Worm (Caenorhabditis elegans): ENCODE results near the gene nhr-233.

The nhr-233 gene

ce11 chrV:16570697-16571096 lies at the start of gene nhr-233:
nhr-233 (minus strand) TSS chrV:16570797.
- TF ChIP-seq W03F9.2 (tag; optimal IDR thresholded peaks at IDR 0.05) (no peak), him-1 (tag; optimal IDR thresholded peaks at IDR 0.05) (no peak), dao-5 (tag; optimal IDR thresholded peaks at IDR 0.05) (no peak)

ce11 chrV:16617462-16617861 lies 46.9 kb upstream of the nhr-233 start, which contains the start of gene Y70C5A.4:
Y70C5A.4 (plus strand) TSS chrV:16617762.
- TF ChIP-seq dao-5 (tag; optimal IDR thresholded peaks at IDR 0.05) (no peak), him-1 (tag; optimal IDR thresholded peaks at IDR 0.05) (no peak), W03F9.2 (tag; optimal IDR thresholded peaks at IDR 0.05) (no peak)

ce11 chrV:16610791-16611385 lies 40.3 kb upstream of the nhr-233 start, which contains the start of gene srw-54:
srw-54 (plus strand) TSS chrV:16611335.
- no peak for TF ChIP-seq W03F9.2 (tag; optimal IDR thresholded peaks at IDR 0.05)
- TF ChIP-seq dao-5 (tag; optimal IDR thresholded peaks at IDR 0.05), result no peak
- no peak for TF ChIP-seq him-1 (tag; optimal IDR thresholded peaks at IDR 0.05)

ce11 chrV:16610094-16610493 lies 39.5 kb upstream of the nhr-233 start:
- TF ChIP-seq W03F9.2 (tag; optimal IDR thresholded peaks at IDR 0.05), result no peak
- TF ChIP-seq him-1 (tag; optimal IDR thresholded peaks at IDR 0.05), result no peak
- TF ChIP-seq dao-5 (tag; optimal IDR thresholded peaks at IDR 0.05), result no peak

ce11 chrV:16608478-16608877 lies 37.9 kb upstream of the nhr-233 start:
- no peak for TF ChIP-seq dao-5 (tag; optimal IDR thresholded peaks at IDR 0.05)
- no peak for TF ChIP-seq him-1 (tag; optimal IDR thresholded peaks at IDR 0.05)
- no peak for TF ChIP-seq W03F9.2 (tag; optimal IDR thresholded peaks at IDR 0.05)

- no peak for TF ChIP-seq him-1 (tag; optimal IDR thresholded peaks at IDR 0.05)
- no peak for TF ChIP-seq W03F9.2 (tag; optimal IDR thresholded peaks at IDR 0.05)
- no peak for TF ChIP-seq dao-5 (tag; optimal IDR thresholded peaks at IDR 0.05)
Observed at ce11 chrV:16606313-16606712, 35.7 kb upstream of the nhr-233 start, which contains the start of gene Y32B12C.1. Y32B12C.1 (plus strand) TSS chrV:16606613.

ce11 chrV:16605463-16605862 lies 34.9 kb upstream of the nhr-233 start:
- TF ChIP-seq dao-5 (tag; optimal IDR thresholded peaks at IDR 0.05), result no peak
- TF ChIP-seq him-1 (tag; optimal IDR thresholded peaks at IDR 0.05), result no peak
- no peak for TF ChIP-seq W03F9.2 (tag; optimal IDR thresholded peaks at IDR 0.05)

ce11 chrV:16604301-16604700 lies 33.7 kb upstream of the nhr-233 start:
- TF ChIP-seq him-1 (tag; optimal IDR thresholded peaks at IDR 0.05), result no peak
- TF ChIP-seq W03F9.2 (tag; optimal IDR thresholded peaks at IDR 0.05), result no peak
- TF ChIP-seq dao-5 (tag; optimal IDR thresholded peaks at IDR 0.05), result no peak

- TF ChIP-seq W03F9.2 (tag; optimal IDR thresholded peaks at IDR 0.05) (no peak), him-1 (tag; optimal IDR thresholded peaks at IDR 0.05) (no peak), dao-5 (tag; optimal IDR thresholded peaks at IDR 0.05) (no peak)
Observed at ce11 chrV:16603102-16603501, 32.5 kb upstream of the nhr-233 start, which contains the start of gene T03E6.8. T03E6.8 (minus strand) TSS chrV:16603202.

- TF ChIP-seq W03F9.2 (tag; optimal IDR thresholded peaks at IDR 0.05) (no peak), dao-5 (tag; optimal IDR thresholded peaks at IDR 0.05) (no peak), him-1 (tag; optimal IDR thresholded peaks at IDR 0.05) (no peak)
Observed at ce11 chrV:16600623-16601022, 30.0 kb upstream of the nhr-233 start, which contains the start of gene T03E6.9. T03E6.9 (minus strand) TSS chrV:16600723.

ce11 chrV:16599835-16600234 lies 29.2 kb upstream of the nhr-233 start:
- TF ChIP-seq dao-5 (tag; optimal IDR thresholded peaks at IDR 0.05), result no peak

- TF ChIP-seq W03F9.2 (tag; optimal IDR thresholded peaks at IDR 0.05), result no peak
- TF ChIP-seq him-1 (tag; optimal IDR thresholded peaks at IDR 0.05), result no peak
- TF ChIP-seq dao-5 (tag; optimal IDR thresholded peaks at IDR 0.05), result no peak
Observed at ce11 chrV:16598437-16598836, 27.8 kb upstream of the nhr-233 start.

- TF ChIP-seq dao-5 (tag; optimal IDR thresholded peaks at IDR 0.05) (no peak), W03F9.2 (tag; optimal IDR thresholded peaks at IDR 0.05) (no peak), him-1 (tag; optimal IDR thresholded peaks at IDR 0.05) (no peak)
Observed at ce11 chrV:16596102-16596501, 25.5 kb upstream of the nhr-233 start.

- no peak for TF ChIP-seq dao-5 (tag; optimal IDR thresholded peaks at IDR 0.05)
- TF ChIP-seq him-1 (tag; optimal IDR thresholded peaks at IDR 0.05), result no peak
- TF ChIP-seq W03F9.2 (tag; optimal IDR thresholded peaks at IDR 0.05), result no peak
Observed at ce11 chrV:16595140-16595791, 24.7 kb upstream of the nhr-233 start, which contains the start of gene cpl-1. cpl-1 (minus strand) TSS chrV:16595346.
